Worm (Caenorhabditis elegans) whole organism, mixed stage, embryonic: ENCODE measurements around the gene str-106.

Experiments
- ceh-83 ChIP-seq: fragments of 200-800 bp; sonication (Bioruptor generic); optimal IDR thresholded peaks from 2 replicates; lab custom pipeline; 2018; ENCODE audit warnings: mild to moderate bottlenecking, missing genetic modification characterization, missing compliant biosample characterization
- ces-1 ChIP-seq: fragments of 150-350 bp; optimal IDR thresholded peaks from 2 replicates; lab custom pipeline; 2014; ENCODE audit warnings: missing biosample characterization, missing genetic modification reagents, missing genetic modification characterization
- elt-1 ChIP-seq: sonication (generic microtip); optimal IDR thresholded peaks from 2 replicates; lab custom pipeline; 2017; ENCODE audit warnings: missing genetic modification characterization, mild to moderate bottlenecking, missing compliant biosample characterization, antibody characterized with exemption, moderate library complexity, borderline replicate concordance; ENCODE audit not compliant: insufficient read depth
- flh-1 ChIP-seq: fragments of 200-800 bp; sonication (Bioruptor generic); optimal IDR thresholded peaks from 2 replicates; lab custom pipeline; 2018; ENCODE audit warnings: mild to moderate bottlenecking, missing genetic modification characterization, moderate library complexity, missing compliant biosample characterization
- lsy-2 ChIP-seq: fragments of 150-350 bp; optimal IDR thresholded peaks from 2 replicates; lab custom pipeline; 2014; ENCODE audit warnings: missing biosample characterization, missing genetic modification characterization
- nhr-237 ChIP-seq: fragments of 150-350 bp; optimal IDR thresholded peaks from 2 replicates; lab custom pipeline; 2014; ENCODE audit warnings: missing biosample characterization, missing genetic modification characterization
- nhr-28 ChIP-seq: fragments of 150-350 bp; optimal IDR thresholded peaks from 2 replicates; lab custom pipeline; 2014; ENCODE audit warnings: missing biosample characterization, missing genetic modification characterization
- pha-4 ChIP-seq: fragments of 150-350 bp; optimal IDR thresholded peaks from 2 replicates; lab custom pipeline; 2018; ENCODE audit warnings: missing biosample characterization, missing genetic modification reagents, missing genetic modification characterization
- snpc-4 ChIP-seq: fragments of 150-350 bp; optimal IDR thresholded peaks from 2 replicates; lab custom pipeline; 2014; ENCODE audit warnings: missing biosample characterization, missing genetic modification characterization
- sptf-1 ChIP-seq: sonication (generic microtip); optimal IDR thresholded peaks from 2 replicates; lab custom pipeline; 2017; ENCODE audit warnings: mild to moderate bottlenecking, missing genetic modification characterization, moderate library complexity, missing compliant biosample characterization
- unc-120 ChIP-seq: sonication (generic microtip); optimal IDR thresholded peaks from 2 replicates; lab custom pipeline; 2017; ENCODE audit warnings: missing genetic modification characterization, missing compliant biosample characterization; ENCODE audit not compliant: poor library complexity, severe bottlenecking

DNA sequence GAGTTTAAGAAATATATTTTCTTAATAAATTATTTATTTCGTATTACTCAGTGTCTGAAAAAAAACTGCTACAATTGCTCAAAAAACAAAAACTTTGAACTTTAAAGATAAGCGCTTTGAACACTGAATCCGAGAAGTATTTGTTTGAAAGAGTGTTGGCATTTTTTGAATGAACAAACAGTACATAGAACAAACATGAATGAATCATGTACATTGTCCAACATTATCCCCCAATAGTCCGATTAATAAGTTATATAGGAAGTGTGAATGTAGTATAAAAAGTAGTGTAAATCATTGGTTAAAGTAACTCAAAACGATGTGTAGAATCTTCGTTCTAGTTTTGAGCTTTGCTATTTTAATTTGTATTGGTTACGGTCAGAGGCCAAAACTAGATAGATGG, 21.3 kb downstream of the str-106 start, which contains the start of gene F11A5.17:
- TF ChIP-seq nhr-237 (no peak), flh-1 (GFP tag; lab: Kevin White, UChicago) (no peak), snpc-4 (tag; lab: Kevin White, UChicago) (no peak), ceh-83 (GFP tag; lab: Kevin White, UChicago) (no peak), pha-4 (tag; lab: Kevin White, UChicago) (no peak), ces-1 (GFP tag; lab: Kevin White, UChicago) (no peak), nhr-28 (no peak), elt-1 (no peak), lsy-2 (tag; lab: Kevin White, UChicago) (no peak), unc-120 (tag; lab: Kevin White, UChicago) (no peak), sptf-1 (tag; lab: Kevin White, UChicago) (no peak)
